Worm (Caenorhabditis elegans) whole organism, mixed stage, embryonic: ENCODE results near the gene clec-22.

ENCODE experiments used
- bed-3 ChIP-seq: fragments of 200-800 bp; sonication (Bioruptor generic); optimal IDR thresholded peaks from 3 replicates; lab custom pipeline; 2018; ENCODE audit warnings: mild to moderate bottlenecking, missing genetic modification characterization, moderate library complexity, missing compliant biosample characterization
- blmp-1 ChIP-seq: fragments of 150-350 bp; optimal IDR thresholded peaks from 2 replicates; lab custom pipeline; 2014; ENCODE audit warnings: missing biosample characterization, missing genetic modification characterization
- ceh-39 ChIP-seq: fragments of 150-350 bp; optimal IDR thresholded peaks from 2 replicates; lab custom pipeline; 2014; ENCODE audit warnings: missing biosample characterization, missing genetic modification characterization
- ces-1 ChIP-seq: fragments of 150-350 bp; optimal IDR thresholded peaks from 2 replicates; lab custom pipeline; 2014; ENCODE audit warnings: missing biosample characterization, missing genetic modification reagents, missing genetic modification characterization
- hlh-1 ChIP-seq: fragments of 150-350 bp; optimal IDR thresholded peaks from 2 replicates; lab custom pipeline; 2014; ENCODE audit warnings: missing biosample characterization, missing genetic modification reagents, missing genetic modification characterization
- lin-13 ChIP-seq: fragments of 150-350 bp; optimal IDR thresholded peaks from 2 replicates; lab custom pipeline; 2014; ENCODE audit warnings: missing biosample characterization, missing genetic modification characterization
- mab-5 ChIP-seq: fragments of 150-350 bp; optimal IDR thresholded peaks from 2 replicates; lab custom pipeline; 2014; ENCODE audit warnings: missing biosample characterization, missing genetic modification characterization
- nhr-12 ChIP-seq: fragments of 150-350 bp; optimal IDR thresholded peaks from 2 replicates; lab custom pipeline; 2014; ENCODE audit warnings: missing biosample characterization, missing genetic modification characterization
- nhr-76 ChIP-seq: sonication (generic microtip); optimal IDR thresholded peaks from 2 replicates; lab custom pipeline; 2017; ENCODE audit warnings: missing biosample characterization, missing genetic modification characterization
- pha-4 ChIP-seq: fragments of 150-350 bp; optimal IDR thresholded peaks from 2 replicates; lab custom pipeline; 2018; ENCODE audit warnings: missing biosample characterization, missing genetic modification reagents, missing genetic modification characterization
- snpc-4 ChIP-seq: fragments of 150-350 bp; optimal IDR thresholded peaks from 2 replicates; lab custom pipeline; 2014; ENCODE audit warnings: missing biosample characterization, missing genetic modification characterization
- tbx-8 ChIP-seq: fragments of 200-800 bp; sonication (Bioruptor generic); optimal IDR thresholded peaks from 2 replicates; lab custom pipeline; 2018; ENCODE audit warnings: mild to moderate bottlenecking, missing genetic modification characterization, moderate library complexity, missing compliant biosample characterization
- unc-62 ChIP-seq: fragments of 150-350 bp; optimal IDR thresholded peaks from 2 replicates; lab custom pipeline; 2014; ENCODE audit warnings: missing biosample characterization, missing genetic modification reagents, missing genetic modification characterization
- ztf-11 ChIP-seq: fragments of 150-350 bp; optimal IDR thresholded peaks from 2 replicates; lab custom pipeline; 2014; ENCODE audit warnings: missing biosample characterization, missing genetic modification characterization

DNA sequence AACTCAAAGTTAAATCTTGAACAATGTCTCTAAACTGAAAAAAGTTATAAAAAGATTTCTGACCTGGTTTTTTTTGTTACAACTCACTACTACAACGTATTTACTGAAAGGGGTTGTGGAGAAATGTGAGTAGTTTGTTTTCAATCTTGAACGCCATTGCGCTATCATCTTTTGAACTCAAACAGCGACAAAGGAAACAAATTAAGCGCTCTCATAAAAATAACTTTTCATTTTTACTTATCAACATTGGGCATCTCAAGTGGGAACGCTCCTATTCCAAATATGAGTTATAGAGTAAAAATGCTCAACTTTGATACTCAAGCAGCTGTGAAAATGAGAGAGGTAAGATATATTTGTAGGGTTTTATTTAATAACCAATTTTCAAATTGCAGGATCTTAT is 35.2 kb downstream of the clec-22 start, which contains the start of gene F09C6.15:
- no peak for TF ChIP-seq unc-62
- TF ChIP-seq lin-13 = no peak
- no peak for TF ChIP-seq tbx-8
- TF ChIP-seq ces-1 = no peak
- no peak for TF ChIP-seq bed-3 (GFP tag; lab: Kevin White, UChicago)
- TF ChIP-seq snpc-4 (tag; lab: Kevin White, UChicago) = no peak
- TF ChIP-seq blmp-1 (tag; lab: Kevin White, UChicago) = no peak
- no peak for TF ChIP-seq ceh-39 (tag; lab: Kevin White, UChicago)
- no peak for TF ChIP-seq mab-5
- TF ChIP-seq nhr-12 (tag; lab: Kevin White, UChicago) = no peak
- no peak for TF ChIP-seq nhr-76
- no peak for TF ChIP-seq hlh-1 (tag; lab: Kevin White, UChicago)
- TF ChIP-seq ztf-11 = no peak
- no peak for TF ChIP-seq pha-4
